Fruit fly (Drosophila melanogaster): ENCODE measurements around the gene CG6689.

DNA sequence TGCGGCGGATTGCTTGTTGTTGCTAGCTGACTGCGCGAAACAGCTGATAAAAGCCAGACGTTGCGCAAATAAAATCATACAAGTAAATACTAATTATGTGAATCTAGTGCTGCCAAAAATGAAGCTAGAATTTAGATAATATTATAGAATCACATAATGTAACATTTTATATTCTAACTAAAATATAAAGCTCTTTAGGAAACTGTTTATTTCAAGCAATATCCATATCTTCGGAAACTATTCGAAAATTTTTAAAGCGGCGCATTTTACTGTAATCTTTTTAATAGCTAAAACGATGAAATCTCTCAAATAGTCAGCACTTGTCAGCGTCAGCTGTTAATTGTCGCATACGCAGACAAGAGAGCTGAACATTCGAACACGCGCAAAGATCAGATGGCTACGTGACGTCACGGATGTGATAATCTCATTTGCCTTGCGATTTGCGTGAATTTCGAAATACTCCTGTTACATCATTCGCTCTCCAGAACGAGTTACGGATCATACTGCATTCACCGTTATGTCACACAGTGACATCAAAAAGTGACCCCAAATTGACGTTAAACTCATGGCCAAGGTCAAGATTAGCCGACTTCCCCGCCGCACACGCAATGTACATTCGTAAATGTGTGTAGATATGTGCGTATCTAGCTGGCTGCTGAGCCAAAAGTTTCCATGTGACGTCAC lies 23.3 kb upstream of the CG6689 start:
- TF ChIP-seq CG8478 (optimal IDR thresholded peaks at IDR 0.05) (no peak), CTCF (optimal IDR thresholded peaks at IDR 0.05) (no peak)
